Fruit fly (Drosophila melanogaster): ENCODE results near the gene Dip-C.
A peak's percentile ranks its signal among the peaks of the same experiment; 100 is the strongest.

Gene Dip-C

dm6 chr3R:12425510-12426309 is 12.2 kb upstream of the Dip-C start, which contains the start of gene Pp1-87B (continued):
- TF ChIP-seq bbx (GFP tag; IDR thresholded peaks at IDR 0.05; ENCODE audit: partially characterized antibody) (no peak), B-H1 (GFP tag; IDR thresholded peaks at IDR 0.05) (no peak), chif (GFP tag; optimal IDR thresholded peaks at IDR 0.05) (peak in 1 of 2 experiments; percentile 1), CG11085 (GFP tag; IDR thresholded peaks at IDR 0.05) (no peak), dmrt99B (tag; optimal IDR thresholded peaks at IDR 0.05) (no peak), pita (GFP tag; optimal IDR thresholded peaks at IDR 0.05) (no peak), dysf (GFP tag; IDR thresholded peaks at IDR 0.05) (0 out of 3 replicates have a peak, but pooled peaks have one; percentile 7), dan (GFP tag; IDR thresholded peaks at IDR 0.05) (no peak), caup (GFP tag; optimal IDR thresholded peaks at IDR 0.05; ENCODE audit: severe bottlenecking) (peak; percentile 28), BtbVII (GFP tag; optimal IDR thresholded peaks at IDR 0.05) (no peak), C15 (GFP tag; IDR thresholded peaks at IDR 0.05) (no peak), CG3995 (GFP tag; optimal IDR thresholded peaks at IDR 0.05) (peak; percentile 38), vfl (GFP tag; optimal IDR thresholded peaks at IDR 0.05) (no peak), twi (tag; optimal IDR thresholded peaks at IDR 0.05) (peak; percentile 28), zen (tag; optimal IDR thresholded peaks at IDR 0.05) (peak; percentile 38), CG2199 (GFP tag; IDR thresholded peaks at IDR 0.05) (no peak), chinmo (GFP tag; IDR thresholded peaks at IDR 0.05; ENCODE audit: partially characterized antibody) (no peak), CG12744 (GFP tag; optimal IDR thresholded peaks at IDR 0.05) (no peak), prd (optimal IDR thresholded peaks at IDR 0.05) (no peak), prd (GFP tag; IDR thresholded peaks at IDR 0.05) (peak; percentile 22; the same call in 1 of the 3 replicates), NK7.1 (GFP tag; optimal IDR thresholded peaks at IDR 0.05) (no peak), D19B (GFP tag; optimal IDR thresholded peaks at IDR 0.05) (no peak), mirr (GFP tag; optimal IDR thresholded peaks at IDR 0.05) (peak; percentile 2), CG9797 (GFP tag; optimal IDR thresholded peaks at IDR 0.05) (peak; percentile 49), CG31441 (GFP tag; IDR thresholded peaks at IDR 0.05) (peak; percentile 25; the same call in 1 of the 2 replicates), CG3838 (GFP tag; optimal IDR thresholded peaks at IDR 0.05) (no peak), Chrac-16 (GFP tag; optimal IDR thresholded peaks at IDR 0.05) (no peak), da (GFP tag; optimal IDR thresholded peaks at IDR 0.05) (no peak), gcm2 (GFP tag; optimal IDR thresholded peaks at IDR 0.05) (no peak), CG10366 (GFP tag; IDR thresholded peaks at IDR 0.05) (no peak), ttk (GFP tag; IDR thresholded peaks at IDR 0.05) (no peak), seq (GFP tag; IDR thresholded peaks at IDR 0.05) (no peak), CG10979 (tag; optimal IDR thresholded peaks at IDR 0.05) (no peak), hb (GFP tag; IDR thresholded peaks at IDR 0.05; ENCODE audit: partially characterized antibody) (no peak), jumu (GFP tag; optimal IDR thresholded peaks at IDR 0.05) (peak; percentile 76), dpn (GFP tag; optimal IDR thresholded peaks at IDR 0.05) (peak in 1 of 2 experiments; percentile 11), CG17385 (GFP tag; optimal IDR thresholded peaks at IDR 0.05) (no peak), HLHmδ (GFP tag; optimal IDR thresholded peaks at IDR 0.05) (peak; percentile 61), CG8388 (GFP tag; optimal IDR thresholded peaks at IDR 0.05) (no peak), CG11093 (GFP tag; IDR thresholded peaks at IDR 0.05) (no peak), Elba2 (GFP tag; optimal IDR thresholded peaks at IDR 0.05) (peak; percentile 98), CG7987 (GFP tag; optimal IDR thresholded peaks at IDR 0.05) (no peak), fd96Cb (tag; optimal IDR thresholded peaks at IDR 0.05) (no peak), CG9932 (GFP tag; IDR thresholded peaks at IDR 0.05) (no peak), insv (GFP tag; optimal IDR thresholded peaks at IDR 0.05) (peak; percentile 88 to 99), ham (GFP tag; IDR thresholded peaks at IDR 0.05) (no peak), pnt (GFP tag; optimal IDR thresholded peaks at IDR 0.05) (no peak), CG34376 (GFP tag; optimal IDR thresholded peaks at IDR 0.05) (peak; percentile 9), CG5245 (GFP tag; optimal IDR thresholded peaks at IDR 0.05) (no peak), CG6175 (GFP tag; IDR thresholded peaks at IDR 0.05) (no peak)
